Worm (Caenorhabditis elegans) whole organism, young adult: ENCODE data around the gene irld-30.
A peak's percentile ranks its signal among the peaks of the same experiment; 100 is the strongest.

Source experiments
- B0035.1 ChIP-seq: sonication (generic microtip); optimal IDR thresholded peaks from 2 replicates; lab custom pipeline; 2016; ENCODE audit warnings: missing genetic modification characterization, mild to moderate bottlenecking, missing compliant biosample characterization, missing genotype, missing genetic modification reagents
- C06A6.2 ChIP-seq: fragments of 200-800 bp; sonication (Bioruptor generic); conservative IDR thresholded peaks from 2 replicates; pipeline ENCODE4 v1.3.6; 2022; ENCODE audit warnings: missing genetic modification characterization, missing compliant biosample characterization
- C17E4.6 ChIP-seq: fragments of 200-800 bp; sonication (Bioruptor generic); IDR thresholded peaks from 2 replicates; pipeline ENCODE4 v1.3.6; 2022; ENCODE audit warnings: missing genetic modification reagents, missing genetic modification characterization, missing compliant biosample characterization
- D2030.7 ChIP-seq: fragments of 200-800 bp; sonication (Bioruptor generic); IDR thresholded peaks from 2 replicates; pipeline ENCODE4 v1.3.6; 2022; ENCODE audit warnings: missing genetic modification reagents, missing genetic modification characterization, missing compliant biosample characterization
- F57A8.1 ChIP-seq: fragments of 200-800 bp; sonication (Bioruptor generic); optimal IDR thresholded peaks from 2 replicates; lab custom pipeline; 2018; ENCODE audit warnings: mild to moderate bottlenecking, missing genetic modification characterization, moderate library complexity, missing compliant biosample characterization
- K12H6.12 ChIP-seq: fragments of 200-800 bp; sonication (Bioruptor generic); optimal IDR thresholded peaks from 2 replicates; lab custom pipeline; 2018; ENCODE audit warnings: mild to moderate bottlenecking, missing genetic modification characterization, missing compliant biosample characterization
- akir-1 ChIP-seq: fragments of 200-800 bp; sonication (Bioruptor generic); optimal IDR thresholded peaks from 2 replicates; lab custom pipeline; 2018; ENCODE audit warnings: mild to moderate bottlenecking, missing genetic modification characterization, moderate library complexity, missing compliant biosample characterization
- ama-1 ChIP-seq, 3 experiments: fragments of 150-350 bp in 1 of 3; sonication (generic microtip) in 2 of 3; optimal IDR thresholded peaks; 2 replicates each; lab custom pipeline; 2014 to 2018; ENCODE audit warnings: missing biosample characterization in 2 of 3, missing genetic modification characterization in 2 of 3, missing genetic modification reagents in 2 of 3
- atf-7 ChIP-seq: sonication (generic microtip); optimal IDR thresholded peaks from 2 replicates; lab custom pipeline; 2017; ENCODE audit warnings: mild to moderate bottlenecking, missing genetic modification characterization, missing compliant biosample characterization
- attf-3 ChIP-seq: fragments of 200-800 bp; sonication (Bioruptor generic); conservative IDR thresholded peaks from 2 replicates; pipeline ENCODE4 v1.3.6; 2022; ENCODE audit warnings: missing genetic modification reagents, missing genetic modification characterization, missing compliant biosample characterization
- ceh-40 ChIP-seq: fragments of 200-800 bp; sonication (Bioruptor generic); IDR thresholded peaks from 2 replicates; pipeline ENCODE4 v1.3.6; 2022; ENCODE audit warnings: missing genetic modification characterization, missing compliant biosample characterization
- ceh-79 ChIP-seq: sonication (generic microtip); optimal IDR thresholded peaks from 2 replicates; lab custom pipeline; 2017; ENCODE audit warnings: mild to moderate bottlenecking, missing genetic modification characterization, missing compliant biosample characterization
- chd-7 ChIP-seq: sonication (generic microtip); optimal IDR thresholded peaks from 2 replicates; lab custom pipeline; 2016; ENCODE audit warnings: mild to moderate bottlenecking, missing genetic modification characterization, moderate library complexity, missing compliant biosample characterization
- die-1 ChIP-seq: sonication (generic microtip); optimal IDR thresholded peaks from 2 replicates; lab custom pipeline; 2016; ENCODE audit warnings: missing genotype, mild to moderate bottlenecking, missing genetic modification characterization, missing compliant biosample characterization
- dpff-1 ChIP-seq: sonication (generic microtip); optimal IDR thresholded peaks from 2 replicates; lab custom pipeline; 2017; ENCODE audit warnings: mild to moderate bottlenecking, missing genetic modification characterization, missing compliant biosample characterization
- efl-1 ChIP-seq: fragments of 150-350 bp; optimal IDR thresholded peaks from 2 replicates; lab custom pipeline; 2014; ENCODE audit warnings: missing biosample characterization, missing genetic modification reagents, missing genetic modification characterization
- ekl-4 ChIP-seq: fragments of 200-800 bp; sonication (Bioruptor generic); IDR thresholded peaks from 2 replicates; pipeline ENCODE4 v1.3.6; 2022; ENCODE audit warnings: missing genetic modification reagents, missing genetic modification characterization, missing compliant biosample characterization
- ets-4 ChIP-seq: fragments of 200-800 bp; sonication (Bioruptor generic); optimal IDR thresholded peaks from 2 replicates; lab custom pipeline; 2018; ENCODE audit warnings: mild to moderate bottlenecking, missing genetic modification characterization, missing compliant biosample characterization
- fkh-3 ChIP-seq: sonication (generic microtip); optimal IDR thresholded peaks from 2 replicates; lab custom pipeline; 2016; ENCODE audit warnings: mild to moderate bottlenecking, missing genetic modification characterization, missing compliant biosample characterization
- gei-17 ChIP-seq: fragments of 200-800 bp; sonication (Bioruptor generic); optimal IDR thresholded peaks from 2 replicates; lab custom pipeline; 2018; ENCODE audit warnings: mild to moderate bottlenecking, missing genetic modification characterization, missing compliant biosample characterization
- hlh-26 ChIP-seq: fragments of 200-800 bp; sonication (Bioruptor generic); conservative IDR thresholded peaks from 2 replicates; pipeline ENCODE4 v1.3.6; 2022; ENCODE audit warnings: missing genetic modification reagents, missing genetic modification characterization, missing compliant biosample characterization
- hmg-1.2 ChIP-seq: fragments of 200-800 bp; sonication (Bioruptor generic); IDR thresholded peaks from 2 replicates; pipeline ENCODE4 v1.3.6; 2022; ENCODE audit warnings: missing genetic modification reagents, missing genetic modification characterization, missing compliant biosample characterization
- hsf-1 ChIP-seq: fragments of 200-800 bp; sonication (Bioruptor generic); IDR thresholded peaks from 2 replicates; pipeline ENCODE4 v1.3.6; 2022; ENCODE audit warnings: missing genetic modification reagents, missing genetic modification characterization, missing compliant biosample characterization
- let-526 ChIP-seq: fragments of 200-800 bp; sonication (Bioruptor generic); IDR thresholded peaks from 2 replicates; pipeline ENCODE4 v1.3.6; 2022; ENCODE audit warnings: missing genetic modification reagents, missing genetic modification characterization, missing compliant biosample characterization
- lin-54 ChIP-seq: fragments of 200-800 bp; sonication (Bioruptor generic); optimal IDR thresholded peaks from 2 replicates; lab custom pipeline; 2018; ENCODE audit warnings: mild to moderate bottlenecking, missing genetic modification characterization, missing compliant biosample characterization
- madf-6 ChIP-seq: fragments of 200-800 bp; sonication (Bioruptor generic); IDR thresholded peaks from 2 replicates; pipeline ENCODE4 v1.3.6; 2022; ENCODE audit warnings: missing genetic modification reagents, missing genetic modification characterization, missing compliant biosample characterization
- mcd-1 ChIP-seq: fragments of 200-800 bp; sonication (Bioruptor generic); IDR thresholded peaks from 2 replicates; pipeline ENCODE4 v1.3.6; 2022; ENCODE audit warnings: missing genetic modification reagents, missing genetic modification characterization, missing compliant biosample characterization
- mel-28 ChIP-seq: sonication (generic microtip); optimal IDR thresholded peaks from 2 replicates; lab custom pipeline; 2016; ENCODE audit warnings: borderline replicate concordance, mild to moderate bottlenecking, missing genetic modification characterization, missing compliant biosample characterization
- nfyb-1 ChIP-seq: fragments of 200-800 bp; sonication (Bioruptor generic); IDR thresholded peaks from 2 replicates; pipeline ENCODE4 v1.3.6; 2022; ENCODE audit warnings: missing genetic modification reagents, missing genetic modification characterization, missing compliant biosample characterization
- nhr-80 ChIP-seq: sonication (generic microtip); optimal IDR thresholded peaks from 2 replicates; lab custom pipeline; 2016; ENCODE audit warnings: missing genetic modification characterization, missing compliant biosample characterization
- sdz-38 ChIP-seq: sonication (generic microtip); optimal IDR thresholded peaks from 2 replicates; lab custom pipeline; 2016; ENCODE audit warnings: missing genotype, missing genetic modification characterization, missing compliant biosample characterization
- sea-2 ChIP-seq: fragments of 200-800 bp; sonication (Bioruptor generic); IDR thresholded peaks from 2 replicates; pipeline ENCODE4 v1.3.6; 2022; ENCODE audit warnings: missing genetic modification characterization, missing compliant biosample characterization
- snpc-4 ChIP-seq, 5 experiments: fragments of 150-350 bp in 1 of 5; sonication (generic microtip) in 4 of 5; optimal IDR thresholded peaks; 2 replicates each; lab custom pipeline; 2014 to 2018; ENCODE audit warnings: missing genetic modification characterization in 5 of 5, missing biosample characterization in 3 of 5, antibody characterized with exemption in 2 of 5, mild to moderate bottlenecking in 2 of 5, missing compliant biosample characterization in 2 of 5, missing genotype in 2 of 5, moderate library complexity in 2 of 5, missing genetic modification reagents in 1 of 5
- zfh-2 ChIP-seq: fragments of 200-800 bp; sonication (Bioruptor generic); conservative IDR thresholded peaks from 2 replicates; pipeline ENCODE4 v1.3.6; 2022; ENCODE audit warnings: missing genetic modification reagents, missing genetic modification characterization, missing compliant biosample characterization

Gene irld-30

ce11 chrV:2303775-2304174 is 37.4 kb downstream of the irld-30 start, which contains the start of gene irld-15:
Gene irld-15, minus strand, starts transcription at chrV:2303875.
- TF ChIP-seq sea-2 (no peak), ceh-79 (tag; lab: Kevin White, UChicago) (no peak), atf-7 (tag; lab: Kevin White, UChicago) (no peak), C17E4.6 (GFP tag; lab: Robert Waterston, UW) (no peak), hmg-1.2 (no peak), snpc-4 (GFP tag; optimal IDR thresholded peaks at IDR 0.05; lab: Kevin White, UChicago) (no peak), snpc-4 (tag; optimal IDR thresholded peaks at IDR 0.05; lab: Kevin White, UChicago) (no peak), efl-1 (no peak), chd-7 (no peak), akir-1 (GFP tag; lab: Kevin White, UChicago) (no peak), K12H6.12 (tag; lab: Kevin White, UChicago) (no peak), mcd-1 (no peak), D2030.7 (GFP tag; lab: Robert Waterston, UW) (no peak), attf-3 (no peak), dpff-1 (tag; lab: Kevin White, UChicago) (no peak), lin-54 (GFP tag; lab: Kevin White, UChicago) (no peak)

- TF ChIP-seq B0035.1 (no peak), madf-6 (GFP tag; lab: Robert Waterston, UW) (no peak), zfh-2 (GFP tag; lab: Robert Waterston, UW) (no peak)
- TF ChIP-seq, all 124 proteins: peak for 0
These were observed 40.3 kb downstream of the irld-30 start, which contains the start of gene Y19D10B.8 for ce11 chrV:2300905-2301304. Gene Y19D10B.8, minus strand, starts transcription at chrV:2301005.

- TF ChIP-seq K12H6.12 (tag; lab: Kevin White, UChicago) (no peak), nhr-80 (peak; percentile 43)
These were observed 46.6 kb downstream of the irld-30 start, which contains the start of gene nhr-226 for ce11 chrV:2294577-2294976. Gene nhr-226, plus strand, starts transcription at chrV:2294877.

- no peak for TF ChIP-seq F57A8.1 (GFP tag; lab: Kevin White, UChicago)
- peak; percentile 29 for TF ChIP-seq nhr-80
These were observed 48.9 kb downstream of the irld-30 start, which contains the start of gene nhr-115 for ce11 chrV:2292240-2292639. Gene nhr-115, plus strand, starts transcription at chrV:2292540.

- TF ChIP-seq gei-17: no peak
- TF ChIP-seq ets-4 (GFP tag; lab: Kevin White, UChicago): no peak
- no peak for TF ChIP-seq ceh-40 (GFP tag; lab: Robert Waterston, UW)
- no peak for TF ChIP-seq madf-6 (GFP tag; lab: Robert Waterston, UW)
- TF ChIP-seq C06A6.2: no peak
- TF ChIP-seq die-1 (tag; lab: Kevin White, UChicago): no peak
- TF ChIP-seq sdz-38: no peak
- no peak for TF ChIP-seq C17E4.6 (GFP tag; lab: Robert Waterston, UW)
- no peak for TF ChIP-seq attf-3
- TF ChIP-seq fkh-3 (tag; lab: Kevin White, UChicago): no peak
- TF ChIP-seq hmg-1.2: no peak
- TF ChIP-seq nfyb-1: no peak
- TF ChIP-seq ama-1 (optimal IDR thresholded peaks at IDR 0.05; lab: Kevin White, UChicago): no peak
- no peak for TF ChIP-seq ama-1 (GFP tag; optimal IDR thresholded peaks at IDR 0.05; lab: Kevin White, UChicago)
- TF ChIP-seq ekl-4 (GFP tag; lab: Robert Waterston, UW): no peak
- TF ChIP-seq hsf-1 (GFP tag; lab: Robert Waterston, UW): no peak
- TF ChIP-seq mel-28: no peak
- no peak for TF ChIP-seq hlh-26 (GFP tag; lab: Robert Waterston, UW)
- TF ChIP-seq let-526 (GFP tag; lab: Robert Waterston, UW): no peak
- TF ChIP-seq, all 124 proteins: peak for 0
These were observed 50.9 kb downstream of the irld-30 start, which contains the start of gene nhr-225 for ce11 chrV:2290329-2290728. Gene nhr-225, minus strand, starts transcription at chrV:2290474.
